Fruit fly (Drosophila melanogaster): ENCODE data around the gene CG5455.

Gene CG5455

DNA sequence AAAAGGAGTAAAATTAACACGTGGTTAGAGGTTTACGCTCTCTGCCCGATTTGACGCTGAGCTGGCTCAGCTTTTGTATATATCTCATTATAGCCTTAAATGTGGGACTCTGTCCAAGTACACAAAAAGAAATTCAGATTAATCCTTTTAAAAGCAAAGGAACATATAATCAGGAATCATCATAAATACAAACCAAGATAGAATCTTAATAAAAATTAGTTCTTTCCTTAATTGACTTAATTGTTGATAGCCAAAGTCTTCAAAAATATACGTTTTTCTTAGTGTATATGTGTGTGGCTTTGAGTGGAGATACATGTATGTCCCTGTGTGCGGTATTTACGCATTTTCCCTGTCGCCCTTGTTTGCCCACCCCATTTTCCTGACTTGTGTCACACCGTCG lies 32.9 kb downstream of the CG5455 start (continued):
- TF ChIP-seq org-1 (GFP tag; optimal IDR thresholded peaks at IDR 0.05) = peak; percentile 4
- TF ChIP-seq PHDP (tag; optimal IDR thresholded peaks at IDR 0.05) = peak; percentile 46
- TF ChIP-seq ttk (GFP tag; IDR thresholded peaks at IDR 0.05) = peak; percentile 33; the same call in 1 of the 2 replicates
- TF ChIP-seq CG34376 (GFP tag; optimal IDR thresholded peaks at IDR 0.05) = peak; percentile 18
- peak; percentile 9 for TF ChIP-seq CG12299 (tag; optimal IDR thresholded peaks at IDR 0.05)
- no peak for TF ChIP-seq Oli (tag; optimal IDR thresholded peaks at IDR 0.05)
- TF ChIP-seq CG14014 (GFP tag; IDR thresholded peaks at IDR 0.05) = peak; percentile 38; the same call in 1 of the 2 replicates
- peak; percentile 38 for TF ChIP-seq BtbVII (GFP tag; optimal IDR thresholded peaks at IDR 0.05)
- peak; percentile 2 for TF ChIP-seq Hr3 (GFP tag; optimal IDR thresholded peaks at IDR 0.05)
- TF ChIP-seq CG1792 (GFP tag; optimal IDR thresholded peaks at IDR 0.05) = no peak
- peak; percentile 30 for TF ChIP-seq CG15011 (GFP tag; optimal IDR thresholded peaks at IDR 0.05)
- peak; percentile 34; the same call in 1 of the 2 replicates for TF ChIP-seq E2f1 (GFP tag; IDR thresholded peaks at IDR 0.05)
- no peak for TF ChIP-seq Lhr (GFP tag; optimal IDR thresholded peaks at IDR 0.05)
- peak; percentile 38 for TF ChIP-seq fd3F (GFP tag; optimal IDR thresholded peaks at IDR 0.05)
- TF ChIP-seq CG3281 (GFP tag; optimal IDR thresholded peaks at IDR 0.05) = peak; percentile 43
- no peak for TF ChIP-seq CG10462 (GFP tag; optimal IDR thresholded peaks at IDR 0.05)
- TF ChIP-seq CG14050 (GFP tag; IDR thresholded peaks at IDR 0.05) = no peak
- TF ChIP-seq aop (GFP tag; IDR thresholded peaks at IDR 0.05) = no peak
- no peak for TF ChIP-seq CG1529 (GFP tag; optimal IDR thresholded peaks at IDR 0.05)
- no peak for TF ChIP-seq Dip2 (GFP tag; IDR thresholded peaks at IDR 0.05)
- 0 out of 2 replicates have a peak, but pooled peaks have one; percentile 32 for TF ChIP-seq CG14667 (GFP tag; IDR thresholded peaks at IDR 0.05)
- TF ChIP-seq Hmr (GFP tag; optimal IDR thresholded peaks at IDR 0.05) = peak; percentile 69
- TF ChIP-seq CG15269 (tag; optimal IDR thresholded peaks at IDR 0.05) = peak; percentile 63
- TF ChIP-seq CG10147 (GFP tag; optimal IDR thresholded peaks at IDR 0.05) = peak; percentile 40
- 0 out of 3 replicates have a peak, but pooled peaks have one; percentile 56 for TF ChIP-seq Dbx (GFP tag; IDR thresholded peaks at IDR 0.05)
- peak; percentile 23 for TF ChIP-seq unpg (GFP tag; optimal IDR thresholded peaks at IDR 0.05)
- peak in 1 of 2 experiments; percentile 49 for TF ChIP-seq Hr51 (GFP tag; optimal IDR thresholded peaks at IDR 0.05)
- no peak for TF ChIP-seq CkIIα-i1 (GFP tag; IDR thresholded peaks at IDR 0.05)
- TF ChIP-seq caup (GFP tag; optimal IDR thresholded peaks at IDR 0.05; ENCODE audit: severe bottlenecking) = peak; percentile 56
- TF ChIP-seq CG7839 (tag; optimal IDR thresholded peaks at IDR 0.05) = peak; percentile 56
- TF ChIP-seq inv (GFP tag; IDR thresholded peaks at IDR 0.05; ENCODE audit: partially characterized antibody) = no peak
- TF ChIP-seq CG30403 (GFP tag; optimal IDR thresholded peaks at IDR 0.05) = peak; percentile 37
- TF ChIP-seq eve (GFP tag; optimal IDR thresholded peaks at IDR 0.05) = peak in 1 of 2 experiments; percentile 34
- no peak for TF ChIP-seq CG3838 (GFP tag; optimal IDR thresholded peaks at IDR 0.05)
- TF ChIP-seq CG7556 (GFP tag; optimal IDR thresholded peaks at IDR 0.05) = peak; percentile 65
- peak; percentile 45 for TF ChIP-seq CG13424 (tag; optimal IDR thresholded peaks at IDR 0.05)
- peak; percentile 17 for TF ChIP-seq CG12659 (GFP tag; optimal IDR thresholded peaks at IDR 0.05)
- peak; percentile 61 for TF ChIP-seq CG9932 (GFP tag; IDR thresholded peaks at IDR 0.05)
- TF ChIP-seq Rfx (GFP tag; IDR thresholded peaks at IDR 0.05) = peak; percentile 59
- TF ChIP-seq cato (GFP tag; optimal IDR thresholded peaks at IDR 0.05; ENCODE audit: borderline replicate concordance) = no peak
- no peak for TF ChIP-seq da (GFP tag; optimal IDR thresholded peaks at IDR 0.05)
- no peak for TF ChIP-seq CG15073 (GFP tag; optimal IDR thresholded peaks at IDR 0.05)
- peak; percentile 63; the same call in 2 of the 3 replicates for TF ChIP-seq dysf (GFP tag; IDR thresholded peaks at IDR 0.05)
- peak; percentile 22 for TF ChIP-seq CG17385 (GFP tag; optimal IDR thresholded peaks at IDR 0.05)
- TF ChIP-seq sqz (GFP tag; optimal IDR thresholded peaks at IDR 0.05) = no peak
- 0 out of 2 replicates have a peak, but pooled peaks have one; percentile 34 for TF ChIP-seq CG14441 (GFP tag; IDR thresholded peaks at IDR 0.05)
- no peak for TF ChIP-seq insv (GFP tag; optimal IDR thresholded peaks at IDR 0.05)
- TF ChIP-seq CG10209 (GFP tag; optimal IDR thresholded peaks at IDR 0.05) = peak; percentile 6
- TF ChIP-seq CG13123 (GFP tag; optimal IDR thresholded peaks at IDR 0.05) = no peak
- TF ChIP-seq CG32532 (GFP tag; IDR thresholded peaks at IDR 0.05) = peak; percentile 58; the same call in 1 of the 2 replicates
